Fruit fly (Drosophila melanogaster) whole organism, embryonic: ENCODE measurements around the gene CG31949.

Experiments used
- Abd-B ChIP-seq: fragments of 200-800 bp; sonication (Bioruptor generic); optimal IDR thresholded peaks from 2 replicates; lab custom pipeline; 2018; ENCODE audit warnings: missing biosample characterization, mild to moderate bottlenecking, missing genetic modification characterization, moderate library complexity
- Ada2b ChIP-seq: fragments of 200-800 bp; sonication (Bioruptor generic); IDR thresholded peaks from 2 replicates; pipeline ENCODE4 v1.3.6; 2022; ENCODE audit warnings: missing biosample characterization, missing genetic modification characterization
- Aef1 ChIP-seq: fragments of 200-800 bp; sonication (Bioruptor generic); IDR thresholded peaks from 3 replicates; pipeline ENCODE4 v1.3.6; 2022; ENCODE audit warnings: missing biosample characterization, missing genetic modification characterization
- Antp ChIP-seq: fragments of 200-800 bp; sonication (Bioruptor generic); optimal IDR thresholded peaks from 3 replicates; lab custom pipeline; 2016; ENCODE audit warnings: missing biosample characterization, missing genetic modification characterization
- Bdp1 ChIP-seq: fragments of 200-800 bp; sonication (Bioruptor generic); optimal IDR thresholded peaks from 3 replicates; lab custom pipeline; 2016; ENCODE audit warnings: missing biosample characterization, missing genetic modification characterization
- CG10147 ChIP-seq: fragments of 200-800 bp; sonication (Bioruptor generic); optimal IDR thresholded peaks from 2 replicates; lab custom pipeline; 2019; ENCODE audit warnings: missing biosample characterization, mild to moderate bottlenecking, missing genetic modification characterization, moderate library complexity
- CG11695 ChIP-seq: fragments of 200-800 bp; sonication (Bioruptor generic); IDR thresholded peaks from 3 replicates; pipeline ENCODE4 v1.3.6; 2022; ENCODE audit warnings: missing biosample characterization, missing genetic modification characterization
- CG1233 ChIP-seq: fragments of 200-800 bp; sonication (Bioruptor generic); optimal IDR thresholded peaks from 4 replicates; lab custom pipeline; 2018; ENCODE audit warnings: missing biosample characterization, mild to moderate bottlenecking, missing genetic modification characterization
- CG14050 ChIP-seq: fragments of 200-800 bp; sonication (Bioruptor generic); IDR thresholded peaks from 3 replicates; pipeline ENCODE4 v1.3.6; 2022; ENCODE audit warnings: missing biosample characterization, missing genetic modification characterization
- CG1529 ChIP-seq: fragments of 200-800 bp; sonication (Bioruptor generic); optimal IDR thresholded peaks from 3 replicates; lab custom pipeline; 2018; ENCODE audit warnings: missing biosample characterization, missing genetic modification characterization
- CG17186 ChIP-seq: fragments of 200-800 bp; sonication (Bioruptor generic); optimal IDR thresholded peaks from 3 replicates; lab custom pipeline; 2017; ENCODE audit warnings: missing biosample characterization, missing genetic modification reagents, missing genetic modification characterization
- CG18262 ChIP-seq: fragments of 200-800 bp; optimal IDR thresholded peaks from 3 replicates; lab custom pipeline; 2019; ENCODE audit warnings: missing biosample characterization, mild to moderate bottlenecking, missing genetic modification characterization, moderate library complexity
- CG2120 ChIP-seq: fragments of 200-800 bp; sonication (Bioruptor generic); optimal IDR thresholded peaks from 3 replicates; lab custom pipeline; 2016; ENCODE audit warnings: missing biosample characterization, missing genetic modification characterization
- CG30020 ChIP-seq: fragments of 200-800 bp; optimal IDR thresholded peaks from 2 replicates; lab custom pipeline; 2019; ENCODE audit warnings: missing biosample characterization, mild to moderate bottlenecking, missing genetic modification characterization, moderate library complexity
- CG30403 ChIP-seq: fragments of 200-800 bp; sonication (Bioruptor generic); optimal IDR thresholded peaks from 3 replicates; lab custom pipeline; 2016; ENCODE audit warnings: missing biosample characterization, missing genetic modification characterization
- CG31441 ChIP-seq: fragments of 200-800 bp; sonication (Bioruptor generic); IDR thresholded peaks from 2 replicates; pipeline ENCODE4 v1.3.6; 2022; ENCODE audit warnings: missing biosample characterization, missing genetic modification characterization
- CG3281 ChIP-seq: fragments of 200-800 bp; sonication (Bioruptor generic); optimal IDR thresholded peaks from 3 replicates; lab custom pipeline; 2017; ENCODE audit warnings: missing biosample characterization, mild to moderate bottlenecking, missing genetic modification characterization
- CG3847 ChIP-seq: fragments of 200-800 bp; sonication (Bioruptor generic); IDR thresholded peaks from 2 replicates; pipeline ENCODE4 v1.3.6; 2022; ENCODE audit warnings: missing biosample characterization, missing genetic modification characterization
- CG6854 ChIP-seq: fragments of 200-800 bp; sonication (Bioruptor generic); optimal IDR thresholded peaks from 3 replicates; lab custom pipeline; 2017; ENCODE audit warnings: missing biosample characterization, mild to moderate bottlenecking, missing genetic modification characterization
- CG7271 ChIP-seq: fragments of 200-800 bp; sonication (Bioruptor generic); optimal IDR thresholded peaks from 2 replicates; lab custom pipeline; 2018; ENCODE audit warnings: missing biosample characterization, mild to moderate bottlenecking, missing genetic modification characterization, moderate library complexity
- CG7556 ChIP-seq: fragments of 200-800 bp; sonication (Bioruptor generic); optimal IDR thresholded peaks from 2 replicates; lab custom pipeline; 2017; ENCODE audit warnings: missing biosample characterization, mild to moderate bottlenecking, missing genetic modification characterization
- CG7839 ChIP-seq: fragments of 200-800 bp; sonication (Bioruptor generic); optimal IDR thresholded peaks from 3 replicates; lab custom pipeline; 2018; ENCODE audit warnings: missing biosample characterization, mild to moderate bottlenecking, missing genetic modification characterization, moderate library complexity
- E2f1 ChIP-seq: fragments of 200-800 bp; sonication (Bioruptor generic); IDR thresholded peaks from 2 replicates; pipeline ENCODE4 v1.3.6; 2022; ENCODE audit warnings: missing biosample characterization, missing genetic modification characterization
- H2.0 ChIP-seq: fragments of 200-800 bp; sonication (Bioruptor generic); IDR thresholded peaks from 2 replicates; pipeline ENCODE4 v1.3.6; 2022; ENCODE audit warnings: missing biosample characterization, missing genetic modification characterization
- Hand ChIP-seq: fragments of 200-800 bp; sonication (Bioruptor generic); optimal IDR thresholded peaks from 2 replicates; lab custom pipeline; 2017; ENCODE audit warnings: mild to moderate bottlenecking, missing biosample characterization, missing genetic modification reagents, missing genetic modification characterization
- Meics ChIP-seq: fragments of 200-800 bp; sonication (Bioruptor generic); optimal IDR thresholded peaks from 2 replicates; lab custom pipeline; 2017; ENCODE audit warnings: missing biosample characterization, mild to moderate bottlenecking, missing genetic modification characterization
- Mrtf ChIP-seq: fragments of 200-800 bp; sonication (Bioruptor generic); IDR thresholded peaks from 3 replicates; pipeline ENCODE4 v1.3.6; 2022; ENCODE audit warnings: missing biosample characterization, missing genetic modification characterization
- Rfx ChIP-seq: fragments of 200-800 bp; sonication (Bioruptor generic); IDR thresholded peaks from 2 replicates; pipeline ENCODE4 v1.3.6; 2022; ENCODE audit warnings: missing biosample characterization, missing genetic modification characterization
- Xrp1 ChIP-seq: fragments of 200-800 bp; sonication (Bioruptor generic); IDR thresholded peaks from 2 replicates; pipeline ENCODE4 v1.3.6; 2022; ENCODE audit warnings: missing biosample characterization, missing genetic modification characterization
- ap ChIP-seq: fragments of 200-800 bp; sonication (Bioruptor generic); IDR thresholded peaks from 2 replicates; pipeline ENCODE4 v1.3.6; 2022; ENCODE audit warnings: missing biosample characterization, missing genetic modification characterization
- az2 ChIP-seq: fragments of 200-800 bp; sonication (Bioruptor generic); optimal IDR thresholded peaks from 3 replicates; lab custom pipeline; 2016; ENCODE audit warnings: missing biosample characterization, missing genetic modification characterization
- bowl ChIP-seq: fragments of 200-800 bp; sonication (Bioruptor generic); IDR thresholded peaks from 2 replicates; pipeline ENCODE4 v1.3.6; 2022; ENCODE audit warnings: missing biosample characterization, missing genetic modification characterization
- cad ChIP-seq: fragments of >200 bp; optimal IDR thresholded peaks from 2 replicates; lab custom pipeline; 2017; ENCODE audit warnings: missing biosample characterization, missing genetic modification characterization
- cato ChIP-seq: fragments of 200-800 bp; sonication (Bioruptor generic); optimal IDR thresholded peaks from 2 replicates; lab custom pipeline; 2016; ENCODE audit warnings: missing biosample characterization, missing genetic modification characterization, borderline replicate concordance
- caup ChIP-seq: fragments of 200-800 bp; sonication (Bioruptor generic); optimal IDR thresholded peaks from 3 replicates; lab custom pipeline; 2017; ENCODE audit warnings: missing biosample characterization, mild to moderate bottlenecking, missing genetic modification characterization, moderate library complexity; ENCODE audit not compliant: severe bottlenecking
- ci ChIP-seq: fragments of 200-800 bp; sonication (Bioruptor generic); IDR thresholded peaks from 3 replicates; pipeline ENCODE4 v1.3.6; 2022; ENCODE audit warnings: missing biosample characterization, missing genetic modification characterization
- cwo ChIP-seq: fragments of 200-800 bp; sonication (Bioruptor generic); optimal IDR thresholded peaks from 3 replicates; lab custom pipeline; 2017; ENCODE audit warnings: missing biosample characterization, missing genetic modification characterization, mild to moderate bottlenecking, moderate library complexity, missing genetic modification reagents
- dan ChIP-seq: fragments of 200-800 bp; sonication (Bioruptor generic); IDR thresholded peaks from 2 replicates; pipeline ENCODE4 v1.3.6; 2022; ENCODE audit warnings: missing biosample characterization, missing genetic modification characterization
- fd3F ChIP-seq: fragments of 200-800 bp; sonication (Bioruptor generic); optimal IDR thresholded peaks from 2 replicates; lab custom pipeline; 2018; ENCODE audit warnings: missing biosample characterization, mild to moderate bottlenecking, missing genetic modification characterization, moderate library complexity
- ind ChIP-seq: fragments of 200-800 bp; sonication (Bioruptor generic); optimal IDR thresholded peaks from 3 replicates; lab custom pipeline; 2016; ENCODE audit warnings: missing biosample characterization, missing genetic modification characterization
- insv ChIP-seq, 2 experiments: fragments of 200-800 bp; sonication (Bioruptor generic); optimal IDR thresholded peaks; 3 replicates each; lab custom pipeline; 2016 to 2018; ENCODE audit warnings: missing biosample characterization in 2 of 2, missing genetic modification characterization in 2 of 2
- lmd ChIP-seq: fragments of 200-800 bp; sonication (Bioruptor generic); IDR thresholded peaks from 2 replicates; pipeline ENCODE4 v1.3.6; 2022; ENCODE audit warnings: missing biosample characterization, missing genetic modification characterization
- nmo ChIP-seq: fragments of 200-800 bp; sonication (Bioruptor generic); optimal IDR thresholded peaks from 2 replicates; lab custom pipeline; 2018; ENCODE audit warnings: missing biosample characterization, mild to moderate bottlenecking, missing genetic modification characterization, moderate library complexity
- row ChIP-seq: fragments of 200-800 bp; sonication (Bioruptor generic); IDR thresholded peaks from 3 replicates; pipeline ENCODE4 v1.3.6; 2022; ENCODE audit warnings: missing biosample characterization, missing genetic modification characterization
- schlank ChIP-seq: fragments of 200-800 bp; sonication (Bioruptor generic); optimal IDR thresholded peaks from 2 replicates; lab custom pipeline; 2018; ENCODE audit warnings: missing biosample characterization, mild to moderate bottlenecking, missing genetic modification characterization
- sob ChIP-seq: fragments of 200-800 bp; sonication (Bioruptor generic); IDR thresholded peaks from 2 replicates; pipeline ENCODE4 v1.3.6; 2022; ENCODE audit warnings: missing biosample characterization, missing genetic modification characterization
- tgo ChIP-seq: fragments of 200-800 bp; sonication (Bioruptor generic); IDR thresholded peaks from 3 replicates; pipeline ENCODE4 v1.3.6; 2022; ENCODE audit warnings: missing biosample characterization, missing genetic modification characterization
- tll ChIP-seq, 2 experiments: fragments of 200-800 bp in 1 of 2; fragments of >200 bp in 1 of 2; sonication (Bioruptor generic) in 1 of 2; optimal IDR thresholded peaks; 2 replicates each; lab custom pipeline; 2017 to 2019; ENCODE audit warnings: missing biosample characterization in 2 of 2, missing genetic modification characterization in 2 of 2, mild to moderate bottlenecking in 1 of 2, moderate library complexity in 1 of 2
- trh ChIP-seq: fragments of 200-800 bp; sonication (Bioruptor generic); optimal IDR thresholded peaks from 2 replicates; lab custom pipeline; 2016; ENCODE audit warnings: missing biosample characterization, missing genetic modification characterization
- twi ChIP-seq: fragments of 200-800 bp; optimal IDR thresholded peaks from 2 replicates; lab custom pipeline; 2019; ENCODE audit warnings: missing biosample characterization, mild to moderate bottlenecking, missing genetic modification characterization, moderate library complexity
- zen ChIP-seq: fragments of 200-800 bp; sonication (Bioruptor generic); optimal IDR thresholded peaks from 3 replicates; lab custom pipeline; 2018; ENCODE audit warnings: missing biosample characterization, mild to moderate bottlenecking, missing genetic modification characterization, moderate library complexity

CG31949 gene

DNA sequence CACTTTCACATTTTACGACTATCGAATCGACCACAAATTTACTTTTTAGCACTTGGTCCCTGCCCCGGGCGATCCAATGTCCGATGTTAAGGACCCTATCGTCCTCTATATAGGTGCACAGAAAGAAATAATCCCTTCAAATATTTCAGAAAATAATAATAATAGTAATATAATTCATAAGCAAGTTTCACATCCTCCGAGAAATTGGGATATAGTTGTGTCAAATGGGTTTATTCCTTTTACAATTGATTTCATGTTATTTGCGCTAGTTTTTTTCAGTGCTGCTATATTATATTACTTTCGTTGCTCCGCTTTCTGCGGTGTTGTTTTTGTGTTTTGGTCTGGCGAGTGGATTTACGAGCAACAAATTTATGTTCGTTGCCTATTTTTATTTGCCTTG, 48.6 kb downstream of the CG31949 start (continued):
- TF ChIP-seq insv (GFP tag; optimal IDR thresholded peaks at IDR 0.05; lab: Kevin White, UChicago) = no peak
- peak; percentile 41; the same call in 1 of the 3 replicates for TF ChIP-seq tgo (GFP tag; lab: Robert Waterston, UW)
- TF ChIP-seq bowl (GFP tag; lab: Robert Waterston, UW) = no peak
- peak; percentile 47 for TF ChIP-seq CG10147 (GFP tag; lab: Kevin White, UChicago)
- peak; percentile 5 for TF ChIP-seq CG1233 (GFP tag; lab: Kevin White, UChicago)
- TF ChIP-seq dan (GFP tag; lab: Robert Waterston, UW) = no peak
- TF ChIP-seq schlank (tag; lab: Kevin White, UChicago) = no peak
- peak; percentile 53 for TF ChIP-seq CG2120
- TF ChIP-seq az2 = peak; percentile 6
- no peak for TF ChIP-seq E2f1
- no peak for TF ChIP-seq trh
- TF ChIP-seq sob = peak; percentile 71
- no peak for TF ChIP-seq twi (tag; lab: Kevin White, UChicago)
- TF ChIP-seq Aef1 (GFP tag; lab: Robert Waterston, UW) = peak; percentile 21; the same call in 1 of the 3 replicates
- no peak for TF ChIP-seq Ada2b
- TF ChIP-seq CG7839 = peak; percentile 60
- TF ChIP-seq CG11695 (GFP tag; lab: Robert Waterston, UW) = 0 out of 3 replicates have a peak, but pooled peaks have one; percentile 41
- peak; percentile 45; the same call in 1 of the 2 replicates for TF ChIP-seq CG31441 (GFP tag; lab: Robert Waterston, UW)
- no peak for TF ChIP-seq Bdp1 (GFP tag; lab: Kevin White, UChicago)
- TF ChIP-seq CG3281 (GFP tag; lab: Kevin White, UChicago) = peak; percentile 57
- TF ChIP-seq CG14050 (GFP tag; lab: Robert Waterston, UW) = peak; percentile 22; the same call in 1 of the 3 replicates
- TF ChIP-seq Rfx (GFP tag; lab: Robert Waterston, UW) = peak; percentile 68
- TF ChIP-seq Antp (GFP tag; lab: Kevin White, UChicago) = no peak
- TF ChIP-seq tll (GFP tag; optimal IDR thresholded peaks at IDR 0.05; lab: Kevin White, UChicago) = no peak
- TF ChIP-seq Hand (GFP tag; lab: Kevin White, UChicago) = peak; percentile 72
- TF ChIP-seq row (GFP tag; lab: Robert Waterston, UW) = peak; percentile 62
- peak; percentile 19 for TF ChIP-seq CG30403 (GFP tag; lab: Kevin White, UChicago)
- peak; percentile 28 for TF ChIP-seq fd3F (GFP tag; lab: Kevin White, UChicago)
- TF ChIP-seq CG18262 (tag; lab: Kevin White, UChicago) = no peak
- TF ChIP-seq cwo (GFP tag; lab: Kevin White, UChicago) = peak; percentile 37
- peak; percentile 49; the same call in 1 of the 2 replicates for TF ChIP-seq lmd (GFP tag; lab: Robert Waterston, UW)
- peak; percentile 53 for TF ChIP-seq CG7556
- peak; percentile 39 for TF ChIP-seq CG6854
- TF ChIP-seq CG30020 (tag; lab: Kevin White, UChicago) = no peak
- TF ChIP-seq Xrp1 (GFP tag; lab: Robert Waterston, UW) = peak; percentile 47; the same call in 1 of the 2 replicates
- TF ChIP-seq Abd-B (GFP tag; lab: Kevin White, UChicago) = peak; percentile 62
- no peak for TF ChIP-seq cad
- peak; percentile 24 for TF ChIP-seq nmo
- no peak for TF ChIP-seq Mrtf
- TF ChIP-seq ind (GFP tag; lab: Kevin White, UChicago) = peak; percentile 19
- peak; percentile 32 for TF ChIP-seq zen (tag; lab: Kevin White, UChicago)
- TF ChIP-seq ap = no peak
- TF ChIP-seq ci (GFP tag; lab: Robert Waterston, UW) = peak; percentile 58; the same call in 1 of the 3 replicates
- TF ChIP-seq caup (GFP tag; lab: Kevin White, UChicago) = peak; percentile 46
- no peak for TF ChIP-seq CG17186 (GFP tag; lab: Kevin White, UChicago)
- 0 out of 2 replicates have a peak, but pooled peaks have one; percentile 13 for TF ChIP-seq H2.0 (GFP tag; lab: Robert Waterston, UW)
- TF ChIP-seq CG3847 (GFP tag; lab: Robert Waterston, UW) = peak; percentile 53
- no peak for TF ChIP-seq cato (GFP tag; lab: Kevin White, UChicago)
- no peak for TF ChIP-seq CG7271 (tag; lab: Kevin White, UChicago)
- TF ChIP-seq CG1529 (GFP tag; lab: Kevin White, UChicago) = no peak
- TF ChIP-seq Meics = peak; percentile 62
